Fruit fly (Drosophila melanogaster): ENCODE results near the gene t-Grip91.

dm6 chr2L:15743578-15743977 is 40.3 kb upstream of the t-Grip91 start:
- TF ChIP-seq gce (GFP tag; IDR thresholded peaks at IDR 0.05) (no peak), inv (GFP tag; IDR thresholded peaks at IDR 0.05; ENCODE audit: partially characterized antibody) (no peak), CG17802 (tag; optimal IDR thresholded peaks at IDR 0.05) (no peak), kay (GFP tag; optimal IDR thresholded peaks at IDR 0.05) (no peak)
